Worm (Caenorhabditis elegans) whole organism, young adult: ENCODE data around the gene sru-23.

ENCODE experiments used
- B0035.1 ChIP-seq: sonication (generic microtip); optimal IDR thresholded peaks from 2 replicates; lab custom pipeline; 2016; ENCODE audit warnings: missing genetic modification characterization, mild to moderate bottlenecking, missing compliant biosample characterization, missing genotype, missing genetic modification reagents
- T26A5.8 ChIP-seq: sonication (generic microtip); optimal IDR thresholded peaks from 2 replicates; lab custom pipeline; 2016; ENCODE audit warnings: missing genetic modification characterization, missing compliant biosample characterization
- ama-1 ChIP-seq, 3 experiments: fragments of 150-350 bp in 1 of 3; sonication (generic microtip) in 2 of 3; optimal IDR thresholded peaks; 2 replicates each; lab custom pipeline; 2014 to 2018; ENCODE audit warnings: missing biosample characterization in 2 of 3, missing genetic modification characterization in 2 of 3, missing genetic modification reagents in 2 of 3
- cebp-1 ChIP-seq, 2 experiments: fragments of 200-800 bp in 1 of 2; sonication (Bioruptor generic) in 1 of 2; sonication (generic microtip) in 1 of 2; IDR thresholded peaks in 1 of 2; optimal IDR thresholded peaks in 1 of 2; 2 replicates each; pipeline versions ENCODE4 v1.3.6 to Lab custom; 2017 to 2022; ENCODE audit warnings: missing compliant biosample characterization in 2 of 2, missing genetic modification characterization in 2 of 2, mild to moderate bottlenecking in 1 of 2, missing genetic modification reagents in 1 of 2, moderate library complexity in 1 of 2
- cebp-2 ChIP-seq: fragments of 200-800 bp; sonication (Bioruptor generic); IDR thresholded peaks from 2 replicates; pipeline ENCODE4 v1.3.6; 2022; ENCODE audit warnings: missing genetic modification characterization, missing compliant biosample characterization
- die-1 ChIP-seq: sonication (generic microtip); optimal IDR thresholded peaks from 2 replicates; lab custom pipeline; 2016; ENCODE audit warnings: missing genotype, mild to moderate bottlenecking, missing genetic modification characterization, missing compliant biosample characterization
- dpff-1 ChIP-seq: sonication (generic microtip); optimal IDR thresholded peaks from 2 replicates; lab custom pipeline; 2017; ENCODE audit warnings: mild to moderate bottlenecking, missing genetic modification characterization, missing compliant biosample characterization
- him-1 ChIP-seq: sonication (generic microtip); optimal IDR thresholded peaks from 2 replicates; lab custom pipeline; 2016; ENCODE audit warnings: missing genotype, missing genetic modification reagents, missing genetic modification characterization, missing compliant biosample characterization
- lin-26 ChIP-seq: fragments of 200-800 bp; sonication (Bioruptor generic); IDR thresholded peaks from 2 replicates; pipeline ENCODE4 v1.3.6; 2022; ENCODE audit warnings: missing genetic modification reagents, missing genetic modification characterization, missing compliant biosample characterization
- rpc-1 ChIP-seq, 2 experiments: fragments of 150-350 bp in 1 of 2; sonication (generic microtip) in 1 of 2; optimal IDR thresholded peaks; 2 replicates each; lab custom pipeline; 2014 to 2018; ENCODE audit warnings: missing biosample characterization in 1 of 2, missing genetic modification characterization in 1 of 2, missing genetic modification reagents in 1 of 2, missing genotype in 1 of 2
- snpc-1.1 ChIP-seq: sonication (generic microtip); optimal IDR thresholded peaks from 2 replicates; lab custom pipeline; 2017; ENCODE audit warnings: missing genetic modification characterization, mild to moderate bottlenecking, missing compliant biosample characterization, antibody characterized with exemption, moderate library complexity, missing genotype, missing genetic modification reagents; ENCODE audit not compliant: insufficient read depth
- sptf-2 ChIP-seq: fragments of 200-800 bp; sonication (Bioruptor generic); optimal IDR thresholded peaks from 2 replicates; lab custom pipeline; 2018; ENCODE audit warnings: mild to moderate bottlenecking, missing genetic modification characterization, missing compliant biosample characterization
- unc-62 ChIP-seq: fragments of 150-350 bp; optimal IDR thresholded peaks from 2 replicates; lab custom pipeline; 2014; ENCODE audit warnings: missing biosample characterization, missing genetic modification reagents, missing genetic modification characterization
- zfh-2 ChIP-seq: fragments of 200-800 bp; sonication (Bioruptor generic); conservative IDR thresholded peaks from 2 replicates; pipeline ENCODE4 v1.3.6; 2022; ENCODE audit warnings: missing genetic modification reagents, missing genetic modification characterization, missing compliant biosample characterization

DNA sequence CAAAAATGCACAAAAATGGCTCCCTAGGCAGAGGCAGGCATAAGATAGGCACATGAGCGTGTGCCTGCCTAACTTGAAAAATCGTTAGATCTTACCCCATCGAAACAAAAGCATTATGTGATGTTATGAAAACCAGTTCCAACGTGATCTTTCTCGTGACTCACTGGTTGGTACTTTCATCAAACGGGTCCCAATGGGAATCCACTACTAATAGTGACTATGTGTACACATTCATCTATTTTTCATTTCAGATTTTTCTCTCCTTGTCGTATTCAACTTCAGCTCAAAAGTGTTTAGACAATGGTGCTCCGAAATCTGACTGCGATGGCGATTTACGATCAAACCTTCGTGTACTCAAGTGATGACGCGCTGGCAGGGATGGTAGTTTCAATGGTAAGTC lies 45.3 kb upstream of the sru-23 start, which contains the start of gene srx-43:
- TF ChIP-seq sptf-2 (GFP tag; lab: Kevin White, UChicago) = no peak
- TF ChIP-seq zfh-2 (GFP tag; lab: Robert Waterston, UW) = no peak
- no peak for TF ChIP-seq cebp-1 (GFP tag; IDR thresholded peaks at IDR 0.05; lab: Robert Waterston, UW)
- no peak for TF ChIP-seq cebp-1 (tag; optimal IDR thresholded peaks at IDR 0.05; lab: Kevin White, UChicago)
- no peak for TF ChIP-seq ama-1 (optimal IDR thresholded peaks at IDR 0.05; lab: Kevin White, UChicago)
- no peak for TF ChIP-seq ama-1 (GFP tag; optimal IDR thresholded peaks at IDR 0.05; lab: Kevin White, UChicago)
- TF ChIP-seq T26A5.8 = no peak
- no peak for TF ChIP-seq unc-62 (GFP tag; lab: Kevin White, UChicago)
- TF ChIP-seq cebp-2 = no peak
- no peak for TF ChIP-seq rpc-1 (optimal IDR thresholded peaks at IDR 0.05; lab: Kevin White, UChicago)
- TF ChIP-seq rpc-1 (tag; optimal IDR thresholded peaks at IDR 0.05; lab: Kevin White, UChicago) = no peak
- no peak for TF ChIP-seq him-1
- no peak for TF ChIP-seq snpc-1.1
- no peak for TF ChIP-seq die-1 (tag; lab: Kevin White, UChicago)
- no peak for TF ChIP-seq B0035.1 (tag; lab: Kevin White, UChicago)
- no peak for TF ChIP-seq dpff-1 (tag; lab: Kevin White, UChicago)
- no peak for TF ChIP-seq lin-26 (GFP tag; lab: Robert Waterston, UW)
